Worm (Caenorhabditis elegans) whole organism, mixed stage, embryonic: ENCODE data around the gene M199.135.

Experiments used
- elt-1 ChIP-seq: sonication (generic microtip); optimal IDR thresholded peaks from 2 replicates; lab custom pipeline; 2017; ENCODE audit warnings: missing genetic modification characterization, mild to moderate bottlenecking, missing compliant biosample characterization, antibody characterized with exemption, moderate library complexity, borderline replicate concordance; ENCODE audit not compliant: insufficient read depth
- elt-3 ChIP-seq: fragments of 150-350 bp; optimal IDR thresholded peaks from 2 replicates; lab custom pipeline; 2014; ENCODE audit warnings: missing biosample characterization, missing genetic modification characterization
- lin-13 ChIP-seq: fragments of 150-350 bp; optimal IDR thresholded peaks from 2 replicates; lab custom pipeline; 2014; ENCODE audit warnings: missing biosample characterization, missing genetic modification characterization
- nhr-2 ChIP-seq: fragments of 150-350 bp; optimal IDR thresholded peaks from 2 replicates; lab custom pipeline; 2014; ENCODE audit warnings: missing biosample characterization, missing genetic modification characterization
- nhr-76 ChIP-seq: sonication (generic microtip); optimal IDR thresholded peaks from 2 replicates; lab custom pipeline; 2017; ENCODE audit warnings: missing biosample characterization, missing genetic modification characterization
- sem-2 ChIP-seq: fragments of 200-800 bp; sonication (Bioruptor generic); optimal IDR thresholded peaks from 2 replicates; lab custom pipeline; 2018; ENCODE audit warnings: mild to moderate bottlenecking, missing genetic modification characterization, missing compliant biosample characterization
- sptf-1 ChIP-seq: sonication (generic microtip); optimal IDR thresholded peaks from 2 replicates; lab custom pipeline; 2017; ENCODE audit warnings: mild to moderate bottlenecking, missing genetic modification characterization, moderate library complexity, missing compliant biosample characterization

DNA sequence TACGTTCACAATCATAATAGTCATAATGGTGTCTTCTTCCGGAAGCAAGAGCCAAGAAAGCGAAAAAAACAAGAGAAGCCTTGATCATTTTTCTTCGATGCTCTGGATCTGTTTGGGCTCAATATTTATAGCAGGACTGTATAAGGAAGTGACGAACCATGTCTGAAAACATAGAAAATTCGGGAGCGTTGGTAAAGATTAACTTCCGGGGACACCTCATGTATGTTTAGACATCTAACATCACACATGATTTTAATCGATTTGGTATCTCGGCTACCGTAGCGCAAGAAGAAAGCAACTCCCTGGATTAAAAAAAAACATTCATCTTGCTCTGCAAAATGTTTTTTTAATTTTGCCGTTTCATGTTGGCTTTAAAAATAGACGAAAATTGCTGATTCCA lies 11.6 kb downstream of the M199.135 start, which contains the start of gene clec-190:
- TF ChIP-seq elt-1 (tag; lab: Kevin White, UChicago) (no peak), nhr-2 (tag; lab: Kevin White, UChicago) (no peak), sem-2 (GFP tag; lab: Kevin White, UChicago) (no peak), sptf-1 (tag; lab: Kevin White, UChicago) (no peak), elt-3 (no peak), nhr-76 (tag; lab: Kevin White, UChicago) (no peak), lin-13 (tag; lab: Kevin White, UChicago) (no peak)
